Worm (Caenorhabditis elegans) whole organism, young adult: Measurements from ENCODE around the gene Y37E11AM.4.

ENCODE experiments used
- dpff-1 ChIP-seq: sonication (generic microtip); optimal IDR thresholded peaks from 2 replicates; lab custom pipeline; 2017; ENCODE audit warnings: mild to moderate bottlenecking, missing genetic modification characterization, missing compliant biosample characterization
- unc-130 ChIP-seq: sonication (generic microtip); optimal IDR thresholded peaks from 2 replicates; lab custom pipeline; 2016; ENCODE audit warnings: missing genetic modification reagents, missing genetic modification characterization, missing compliant biosample characterization

DNA sequence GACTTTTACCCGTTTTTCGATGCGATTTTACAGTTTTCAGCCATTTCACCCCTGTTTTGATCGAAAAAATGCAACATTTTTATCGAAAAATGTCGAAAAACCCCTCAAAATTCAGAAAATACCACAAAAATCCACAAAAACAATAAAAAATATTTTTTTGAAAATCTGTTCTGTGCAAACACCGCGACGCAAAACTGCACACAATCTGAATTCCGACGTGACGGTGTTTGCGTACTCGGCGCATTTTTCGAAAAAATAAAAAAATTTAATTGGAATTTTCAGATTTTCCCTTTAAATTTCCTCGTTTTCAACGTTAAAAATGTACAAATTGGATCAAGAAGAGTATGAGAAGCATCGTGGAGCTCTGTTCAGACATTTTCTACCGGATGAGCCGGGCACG lies 3.3 kb upstream of the Y37E11AM.4 start, which contains the start of gene smgl-2:
- TF ChIP-seq dpff-1: no peak
- TF ChIP-seq unc-130 (GFP tag; lab: Kevin White, UChicago): no peak
